Worm (Caenorhabditis elegans): ENCODE measurements around the gene F42A9.8.

- TF ChIP-seq pha-4 (tag; optimal IDR thresholded peaks at IDR 0.05) (no peak), lin-13 (tag; optimal IDR thresholded peaks at IDR 0.05) (no peak), nhr-28 (tag; optimal IDR thresholded peaks at IDR 0.05) (no peak), unc-120 (tag; optimal IDR thresholded peaks at IDR 0.05; ENCODE audit: poor library complexity, severe bottlenecking) (no peak), ztf-11 (tag; optimal IDR thresholded peaks at IDR 0.05) (no peak), hlh-1 (tag; optimal IDR thresholded peaks at IDR 0.05) (no peak), unc-62 (GFP tag; optimal IDR thresholded peaks at IDR 0.05) (no peak), flh-1 (GFP tag; optimal IDR thresholded peaks at IDR 0.05) (no peak), snpc-4 (tag; optimal IDR thresholded peaks at IDR 0.05) (no peak), ces-1 (GFP tag; optimal IDR thresholded peaks at IDR 0.05) (no peak), unc-39 (tag; optimal IDR thresholded peaks at IDR 0.05) (no peak), mab-5 (tag; optimal IDR thresholded peaks at IDR 0.05) (no peak), ceh-39 (tag; optimal IDR thresholded peaks at IDR 0.05) (no peak)
Measured at ce11 chrIV:8630243-8630642, 11.7 kb upstream of the F42A9.8 start.
